Fruit fly (Drosophila melanogaster) whole organism, wandering third instar larva: ENCODE results near the gene Syp.
A peak's percentile ranks its signal among the peaks of the same experiment; 100 is the strongest.

Experiments used
- Abd-B ChIP-seq: fragments of >200 bp; optimal IDR thresholded peaks from 2 replicates; lab custom pipeline; 2017; ENCODE audit warnings: missing biosample characterization, missing genetic modification characterization
- CG32264 ChIP-seq: fragments of 200-800 bp; sonication (Bioruptor generic); optimal IDR thresholded peaks from 2 replicates; lab custom pipeline; 2016; ENCODE audit warnings: missing biosample characterization, missing genetic modification characterization
- CG9705 ChIP-seq: fragments of 200-800 bp; sonication (Bioruptor generic); optimal IDR thresholded peaks from 2 replicates; lab custom pipeline; 2018; ENCODE audit warnings: missing biosample characterization, mild to moderate bottlenecking, missing genetic modification characterization
- CrebA ChIP-seq: fragments of 200-800 bp; sonication (Bioruptor generic); optimal IDR thresholded peaks from 2 replicates; lab custom pipeline; 2016; ENCODE audit warnings: missing biosample characterization, mild to moderate bottlenecking, missing genetic modification characterization, borderline replicate concordance
- Dfd ChIP-seq: fragments of >200 bp; optimal IDR thresholded peaks from 2 replicates; lab custom pipeline; 2017; ENCODE audit warnings: missing biosample characterization, missing genetic modification characterization
- Dif ChIP-seq: fragments of 200-275, 200-300 bp; sonication (Bioruptor generic); optimal IDR thresholded peaks from 2 replicates; lab custom pipeline; 2018; ENCODE audit warnings: missing biosample characterization, missing genetic modification characterization; ENCODE audit not compliant: partially characterized antibody
- GATAd ChIP-seq: sonication (Bioruptor generic); optimal IDR thresholded peaks from 2 replicates; lab custom pipeline; 2016; ENCODE audit warnings: missing biosample characterization, missing genetic modification characterization
- HLH106 ChIP-seq: fragments of 200-800 bp; optimal IDR thresholded peaks from 3 replicates; lab custom pipeline; 2019; ENCODE audit warnings: missing biosample characterization, mild to moderate bottlenecking, missing genetic modification characterization, moderate library complexity
- Hnf4 ChIP-seq: fragments of 200-800 bp; sonication (Bioruptor generic); optimal IDR thresholded peaks from 2 replicates; lab custom pipeline; 2016; ENCODE audit warnings: missing biosample characterization, mild to moderate bottlenecking, missing genetic modification characterization
- Hr78 ChIP-seq: fragments of >200 bp; optimal IDR thresholded peaks from 2 replicates; lab custom pipeline; 2017; ENCODE audit warnings: missing biosample characterization, missing genetic modification characterization
- Hr83 ChIP-seq: fragments of 200-300 bp; sonication (Bioruptor generic); optimal IDR thresholded peaks from 2 replicates; lab custom pipeline; 2016; ENCODE audit warnings: missing biosample characterization, mild to moderate bottlenecking, missing genetic modification characterization, moderate library complexity; ENCODE audit not compliant: poor library complexity, severe bottlenecking
- Jra ChIP-seq: sonication (Bioruptor generic); optimal IDR thresholded peaks from 2 replicates; lab custom pipeline; 2016; ENCODE audit warnings: missing biosample characterization, missing genetic modification characterization
- Mio ChIP-seq: sonication (Bioruptor generic); optimal IDR thresholded peaks from 2 replicates; lab custom pipeline; 2016; ENCODE audit warnings: missing biosample characterization, missing genetic modification characterization
- Myc ChIP-seq: fragments of >200 bp; optimal IDR thresholded peaks from 2 replicates; lab custom pipeline; 2017
- N ChIP-seq: fragments of >200 bp; optimal IDR thresholded peaks from 2 replicates; lab custom pipeline; 2018; ENCODE audit warnings: missing biosample characterization, missing external identifiers, missing genetic modification characterization
- OdsH ChIP-seq: fragments of 200-800 bp; sonication (Bioruptor generic); optimal IDR thresholded peaks from 2 replicates; lab custom pipeline; 2016; ENCODE audit warnings: missing biosample characterization, mild to moderate bottlenecking, missing genetic modification characterization
- Rel ChIP-seq, 2 experiments: fragments of 200-800 bp; sonication (Bioruptor generic) in 1 of 2; optimal IDR thresholded peaks; 2 replicates in 1 of 2; 3 replicates in 1 of 2; lab custom pipeline; 2016 to 2019; ENCODE audit warnings: mild to moderate bottlenecking in 2 of 2, missing biosample characterization in 2 of 2, missing genetic modification characterization in 2 of 2, moderate library complexity in 1 of 2
- Sp1 ChIP-seq: fragments of 200-800 bp; sonication (Bioruptor generic); optimal IDR thresholded peaks from 3 replicates; lab custom pipeline; 2019; ENCODE audit warnings: missing biosample characterization, mild to moderate bottlenecking, missing genetic modification characterization, moderate library complexity
- Vsx2 ChIP-seq: fragments of 200-300, 225-300 bp; sonication (Bioruptor generic); optimal IDR thresholded peaks from 2 replicates; lab custom pipeline; 2018; ENCODE audit warnings: missing biosample characterization, missing genetic modification characterization; ENCODE audit not compliant: partially characterized antibody
- br ChIP-seq: fragments of 200-800 bp; sonication (Bioruptor generic); optimal IDR thresholded peaks from 2 replicates; lab custom pipeline; 2016; ENCODE audit warnings: missing biosample characterization, missing genetic modification characterization
- brk ChIP-seq: fragments of 200-800 bp; sonication (Bioruptor generic); optimal IDR thresholded peaks from 2 replicates; lab custom pipeline; 2016; ENCODE audit warnings: missing biosample characterization, mild to moderate bottlenecking, missing genetic modification characterization
- dl ChIP-seq, 2 experiments: fragments of 175-275, 200-275 bp in 1 of 2; fragments of 200-275 bp in 1 of 2; sonication (Bioruptor generic); optimal IDR thresholded peaks; lab custom pipeline; 2018; ENCODE audit warnings: mild to moderate bottlenecking in 2 of 2, missing biosample characterization in 2 of 2, missing genetic modification characterization in 2 of 2, moderate library complexity in 2 of 2; ENCODE audit not compliant: partially characterized antibody in 2 of 2, insufficient read depth in 1 of 2
- dmrt93B ChIP-seq: fragments of 200-800 bp; sonication (Bioruptor generic); optimal IDR thresholded peaks from 2 replicates; lab custom pipeline; 2018; ENCODE audit warnings: missing biosample characterization, mild to moderate bottlenecking, missing genetic modification characterization
- dsf ChIP-seq: sonication (Bioruptor generic); optimal IDR thresholded peaks from 2 replicates; lab custom pipeline; 2016; ENCODE audit warnings: missing biosample characterization, missing genetic modification characterization, borderline replicate concordance
- ey ChIP-seq: fragments of 200-800 bp; sonication (Bioruptor generic); optimal IDR thresholded peaks from 2 replicates; lab custom pipeline; 2016; ENCODE audit warnings: missing biosample characterization, missing genetic modification characterization
- foxo ChIP-seq, 2 experiments: fragments of 200-800 bp; sonication (Bioruptor generic); optimal IDR thresholded peaks; 2 replicates in 1 of 2; 3 replicates in 1 of 2; lab custom pipeline; 2016 to 2017; ENCODE audit warnings: missing biosample characterization in 2 of 2, missing genetic modification characterization in 2 of 2
- fru ChIP-seq: fragments of 200-800 bp; sonication (Bioruptor generic); optimal IDR thresholded peaks from 3 replicates; lab custom pipeline; 2016; ENCODE audit warnings: missing biosample characterization, mild to moderate bottlenecking, missing genetic modification characterization
- h ChIP-seq: fragments of 200-800 bp; sonication (Bioruptor generic); optimal IDR thresholded peaks from 3 replicates; lab custom pipeline; 2016; ENCODE audit warnings: missing biosample characterization, mild to moderate bottlenecking, missing genetic modification characterization
- jim ChIP-seq: fragments of 175-275, 200-325 bp; sonication (Bioruptor generic); optimal IDR thresholded peaks from 2 replicates; lab custom pipeline; 2016; ENCODE audit warnings: missing biosample characterization, mild to moderate bottlenecking, missing genetic modification characterization
- lola ChIP-seq: fragments of >200 bp; optimal IDR thresholded peaks from 2 replicates; lab custom pipeline; 2017; ENCODE audit warnings: missing biosample characterization, missing genetic modification characterization
- pan ChIP-seq: fragments of >200 bp; optimal IDR thresholded peaks from 2 replicates; lab custom pipeline; 2017
- psq ChIP-seq: fragments of 200-800 bp; sonication (Bioruptor generic); optimal IDR thresholded peaks from 3 replicates; lab custom pipeline; 2017; ENCODE audit warnings: missing biosample characterization, mild to moderate bottlenecking, missing genetic modification characterization, moderate library complexity
- rgr ChIP-seq: fragments of 200-800 bp; sonication (Bioruptor generic); optimal IDR thresholded peaks from 3 replicates; lab custom pipeline; 2016; ENCODE audit warnings: missing biosample characterization, mild to moderate bottlenecking, missing genetic modification characterization
- sage ChIP-seq: fragments of 200-800 bp; sonication (Bioruptor generic); optimal IDR thresholded peaks from 2 replicates; lab custom pipeline; 2016; ENCODE audit warnings: missing biosample characterization, mild to moderate bottlenecking, missing genetic modification characterization
- sv ChIP-seq: fragments of 200-800 bp; sonication (Bioruptor generic); optimal IDR thresholded peaks from 3 replicates; lab custom pipeline; 2016; ENCODE audit warnings: missing biosample characterization, missing genetic modification characterization
- tai ChIP-seq: sonication (Bioruptor generic); optimal IDR thresholded peaks from 2 replicates; lab custom pipeline; 2016; ENCODE audit warnings: missing biosample characterization, missing genetic modification characterization
- usp ChIP-seq: fragments of >200 bp; optimal IDR thresholded peaks from 2 replicates; lab custom pipeline; 2017; ENCODE audit warnings: missing biosample characterization, missing genetic modification characterization
- woc ChIP-seq: sonication (Bioruptor generic); optimal IDR thresholded peaks from 2 replicates; lab custom pipeline; 2016; ENCODE audit warnings: missing biosample characterization, mild to moderate bottlenecking, missing genetic modification characterization

Gene Syp

dm6 chr3R:20830153-20830695 lies 73.7 kb downstream of the Syp start, which contains the start of gene Adss:
TSS of gene Adss (minus strand) at chr3R:20830580.
- TF ChIP-seq Dif (GFP tag; lab: Kevin White, UChicago) (peak; percentile 9), HLH106 (peak; percentile 42), Hr83 (GFP tag; lab: Kevin White, UChicago) (peak; percentile 59), jim (GFP tag; lab: Kevin White, UChicago) (no peak), dl (GFP tag; optimal IDR thresholded peaks at IDR 0.05; lab: Kevin White, UChicago; ENCODE audit: insufficient read depth in 1 of 2, partially characterized antibody in 2 of 2) (peak in 1 of 2 experiments; percentile 1), h (peak; percentile 14), Rel (GFP tag; optimal IDR thresholded peaks at IDR 0.05; lab: Kevin White, UChicago) (no peak), Rel (tag; optimal IDR thresholded peaks at IDR 0.05; lab: Kevin White, UChicago) (peak; percentile 55), ey (GFP tag; lab: Kevin White, UChicago) (no peak), foxo (GFP tag; optimal IDR thresholded peaks at IDR 0.05; lab: Kevin White, UChicago) (peak in 1 of 2 experiments; percentile 9), dmrt93B (GFP tag; lab: Kevin White, UChicago) (no peak), fru (GFP tag; lab: Kevin White, UChicago) (peak; percentile 20), OdsH (GFP tag; lab: Kevin White, UChicago) (no peak), Sp1 (peak; percentile 41), Jra (GFP tag; lab: Kevin White, UChicago) (no peak), rgr (GFP tag; lab: Kevin White, UChicago) (peak; percentile 9)

DNA sequence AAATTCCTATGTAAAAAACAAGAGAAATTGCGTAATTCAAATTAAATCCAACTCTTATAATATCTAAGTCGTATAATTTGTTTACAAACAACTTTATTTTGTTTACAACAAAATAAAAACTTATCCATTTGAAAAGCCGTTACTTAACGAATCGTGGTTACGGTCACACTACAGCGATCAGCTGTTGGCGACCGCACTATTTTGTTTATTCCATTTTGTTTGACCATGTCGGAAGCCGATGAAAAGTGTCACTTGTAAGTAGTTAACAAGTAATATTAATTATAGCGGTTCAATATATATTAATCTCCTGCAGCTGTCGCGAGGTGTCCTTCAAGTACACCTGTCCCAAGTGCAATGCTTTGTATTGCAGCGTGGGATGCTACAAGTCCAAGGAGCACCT lies 74.4 kb downstream of the Syp start, which contains the start of gene CG31223:
TSS of gene CG31223 (plus strand) at position 165 of the 400 bp plus-strand sequence.
- TF ChIP-seq sage, result peak; percentile 2
- no peak for TF ChIP-seq pan (lab: Kevin White, UChicago)
- TF ChIP-seq, all 38 proteins: peak for 1

DNA sequence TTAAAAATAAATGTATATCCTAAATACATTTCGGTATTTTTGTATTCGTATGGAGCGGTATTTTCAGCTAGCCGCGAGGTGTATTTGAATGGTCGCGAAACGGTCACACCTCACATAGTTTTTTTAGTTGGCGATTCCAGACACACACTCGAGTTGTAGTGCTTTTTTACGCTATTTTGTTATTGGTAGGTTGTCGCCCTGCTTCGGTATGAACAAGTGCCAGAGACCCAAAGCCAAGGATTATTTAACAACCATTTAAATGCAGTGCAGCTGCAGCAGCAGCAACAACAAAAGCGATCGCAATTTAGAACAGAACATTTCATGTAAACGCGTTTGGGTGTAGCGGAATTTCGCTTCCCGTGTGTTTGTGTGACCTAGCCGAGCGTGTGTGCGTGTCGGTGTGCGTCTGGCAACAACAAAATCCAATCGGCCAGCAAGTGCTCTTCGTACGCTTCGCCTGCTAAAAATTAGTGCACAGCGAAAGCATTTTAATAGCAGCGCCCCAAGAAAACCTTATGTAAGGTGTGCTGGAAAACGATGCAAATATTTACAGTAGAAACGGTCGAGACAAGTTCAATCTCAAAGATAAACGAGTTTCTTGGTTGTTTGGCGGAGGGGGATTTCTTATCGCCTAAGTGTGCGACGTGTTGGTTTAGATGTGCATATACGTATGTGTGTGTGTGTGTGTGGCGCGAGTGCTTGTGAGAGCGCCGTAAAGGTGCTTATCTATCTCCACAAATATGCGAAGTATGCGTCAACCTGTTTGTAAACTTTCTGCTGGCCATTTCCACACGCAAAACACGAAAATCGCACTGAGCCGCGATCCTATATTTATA lies 76.4 kb downstream of the Syp start, which contains the start of gene Synd:
TSS of gene Synd (plus strand) at position 111 of the 836 bp plus-strand sequence.
- TF ChIP-seq CG32264 (GFP tag; lab: Kevin White, UChicago) (no peak), Abd-B (GFP tag; lab: Kevin White, UChicago) (peak; percentile 15), sv (GFP tag; lab: Kevin White, UChicago) (no peak), Dfd (GFP tag; lab: Kevin White, UChicago) (peak; percentile 44), GATAd (GFP tag; lab: Kevin White, UChicago) (no peak), h (peak; percentile 71), Hr83 (GFP tag; lab: Kevin White, UChicago) (peak; percentile 50), tai (GFP tag; lab: Kevin White, UChicago) (peak; percentile 17), foxo (GFP tag; optimal IDR thresholded peaks at IDR 0.05; lab: Kevin White, UChicago) (peak in 1 of 2 experiments; percentile 55), N (GFP tag; lab: Kevin White, UChicago) (peak; percentile 57), Hr78 (GFP tag; lab: Kevin White, UChicago) (no peak), Jra (GFP tag; lab: Kevin White, UChicago) (no peak), Mio (no peak), dsf (GFP tag; lab: Kevin White, UChicago) (no peak), Rel (GFP tag; optimal IDR thresholded peaks at IDR 0.05; lab: Kevin White, UChicago) (no peak), Rel (tag; optimal IDR thresholded peaks at IDR 0.05; lab: Kevin White, UChicago) (peak; percentile 78), dmrt93B (GFP tag; lab: Kevin White, UChicago) (no peak), woc (GFP tag; lab: Kevin White, UChicago) (peak; percentile 2), Myc (lab: Kevin White, UChicago) (no peak), CG9705 (GFP tag; lab: Kevin White, UChicago) (no peak), ey (GFP tag; lab: Kevin White, UChicago) (peak; percentile 44), jim (GFP tag; lab: Kevin White, UChicago) (no peak), usp (GFP tag; lab: Kevin White, UChicago) (no peak), Vsx2 (no peak), HLH106 (no peak), Sp1 (no peak), sage (no peak), br (GFP tag; lab: Kevin White, UChicago) (peak; percentile 30), brk (GFP tag; lab: Kevin White, UChicago) (no peak), psq (GFP tag; lab: Kevin White, UChicago) (no peak), fru (GFP tag; lab: Kevin White, UChicago) (peak; percentile 46), CrebA (no peak), lola (GFP tag; lab: Kevin White, UChicago) (peak; percentile 12), dl (GFP tag; optimal IDR thresholded peaks at IDR 0.05; lab: Kevin White, UChicago; ENCODE audit: insufficient read depth in 1 of 2, partially characterized antibody in 2 of 2) (no peak), pan (lab: Kevin White, UChicago) (no peak), rgr (GFP tag; lab: Kevin White, UChicago) (peak; percentile 37), OdsH (GFP tag; lab: Kevin White, UChicago) (peak; percentile 26), Hnf4 (GFP tag; lab: Kevin White, UChicago) (no peak), Dif (GFP tag; lab: Kevin White, UChicago) (peak; percentile 11)
